Worm (Caenorhabditis elegans) whole organism, young adult: ENCODE measurements around the gene nos-3.

Source experiments
- B0035.1 ChIP-seq: sonication (generic microtip); optimal IDR thresholded peaks from 2 replicates; lab custom pipeline; 2016; ENCODE audit warnings: missing genetic modification characterization, mild to moderate bottlenecking, missing compliant biosample characterization, missing genotype, missing genetic modification reagents
- B0261.1 ChIP-seq: sonication (generic microtip); optimal IDR thresholded peaks from 2 replicates; lab custom pipeline; 2016; ENCODE audit warnings: mild to moderate bottlenecking, missing genetic modification characterization, moderate library complexity, missing compliant biosample characterization
- C06A6.2 ChIP-seq: fragments of 200-800 bp; sonication (Bioruptor generic); conservative IDR thresholded peaks from 2 replicates; pipeline ENCODE4 v1.3.6; 2022; ENCODE audit warnings: missing genetic modification characterization, missing compliant biosample characterization
- C17E4.6 ChIP-seq: fragments of 200-800 bp; sonication (Bioruptor generic); IDR thresholded peaks from 2 replicates; pipeline ENCODE4 v1.3.6; 2022; ENCODE audit warnings: missing genetic modification reagents, missing genetic modification characterization, missing compliant biosample characterization
- F10E7.11 ChIP-seq: sonication (generic microtip); optimal IDR thresholded peaks from 2 replicates; lab custom pipeline; 2017; ENCODE audit warnings: mild to moderate bottlenecking, missing genetic modification characterization, moderate library complexity, missing compliant biosample characterization
- F23B12.7 ChIP-seq: sonication (generic microtip); optimal IDR thresholded peaks from 2 replicates; lab custom pipeline; 2017; ENCODE audit warnings: missing genetic modification characterization, mild to moderate bottlenecking, missing compliant biosample characterization, antibody characterized with exemption, moderate library complexity; ENCODE audit not compliant: insufficient read depth
- F33H1.4 ChIP-seq: fragments of 200-800 bp; sonication (Bioruptor generic); IDR thresholded peaks from 2 replicates; pipeline ENCODE4 v1.3.6; 2022; ENCODE audit warnings: missing genetic modification reagents, missing genetic modification characterization, missing compliant biosample characterization
- F37B4.10 ChIP-seq: fragments of 200-800 bp; sonication (Bioruptor generic); IDR thresholded peaks from 2 replicates; pipeline ENCODE4 v1.3.6; 2022; ENCODE audit warnings: missing genetic modification characterization, missing compliant biosample characterization
- F49E8.2 ChIP-seq: sonication (generic microtip); optimal IDR thresholded peaks from 3 replicates; lab custom pipeline; 2017; ENCODE audit warnings: missing genetic modification characterization, mild to moderate bottlenecking, missing compliant biosample characterization, antibody characterized with exemption, moderate library complexity; ENCODE audit not compliant: insufficient read depth
- F52B5.7 ChIP-seq: sonication (generic microtip); optimal IDR thresholded peaks from 2 replicates; lab custom pipeline; 2016; ENCODE audit warnings: mild to moderate bottlenecking, missing genetic modification characterization, missing compliant biosample characterization
- K11D2.4 ChIP-seq: fragments of 200-800 bp; sonication (Bioruptor generic); IDR thresholded peaks from 2 replicates; pipeline ENCODE4 v1.3.6; 2022; ENCODE audit warnings: missing genetic modification reagents, missing genetic modification characterization, missing compliant biosample characterization
- Y53G8AR.9 ChIP-seq: fragments of 200-800 bp; sonication (Bioruptor generic); conservative IDR thresholded peaks from 2 replicates; pipeline ENCODE4 v1.3.6; 2022; ENCODE audit warnings: missing genetic modification reagents, missing genetic modification characterization, missing compliant biosample characterization
- Y56A3A.18 ChIP-seq: fragments of 200-800 bp; sonication (Bioruptor generic); IDR thresholded peaks from 2 replicates; pipeline ENCODE4 v1.3.6; 2022; ENCODE audit warnings: missing genetic modification reagents, missing genetic modification characterization, missing compliant biosample characterization
- Y67H2A.10 ChIP-seq: fragments of 200-800 bp; sonication (Bioruptor generic); conservative IDR thresholded peaks from 2 replicates; pipeline ENCODE4 v1.3.6; 2022; ENCODE audit warnings: missing genetic modification reagents, missing genetic modification characterization, missing compliant biosample characterization
- ama-1 ChIP-seq, 3 experiments: fragments of 150-350 bp in 1 of 3; sonication (generic microtip) in 2 of 3; optimal IDR thresholded peaks; 2 replicates each; lab custom pipeline; 2014 to 2018; ENCODE audit warnings: missing biosample characterization in 2 of 3, missing genetic modification characterization in 2 of 3, missing genetic modification reagents in 2 of 3
- atf-7 ChIP-seq: sonication (generic microtip); optimal IDR thresholded peaks from 2 replicates; lab custom pipeline; 2017; ENCODE audit warnings: mild to moderate bottlenecking, missing genetic modification characterization, missing compliant biosample characterization
- athp-1 ChIP-seq: sonication (generic microtip); optimal IDR thresholded peaks from 2 replicates; lab custom pipeline; 2017; ENCODE audit warnings: mild to moderate bottlenecking, missing genetic modification characterization, missing compliant biosample characterization
- attf-6 ChIP-seq: fragments of 200-800 bp; sonication (Bioruptor generic); IDR thresholded peaks from 2 replicates; pipeline ENCODE4 v1.3.6; 2022; ENCODE audit warnings: missing genetic modification reagents, missing genetic modification characterization, missing compliant biosample characterization
- cebp-2 ChIP-seq: fragments of 200-800 bp; sonication (Bioruptor generic); IDR thresholded peaks from 2 replicates; pipeline ENCODE4 v1.3.6; 2022; ENCODE audit warnings: missing genetic modification characterization, missing compliant biosample characterization
- ceh-100 ChIP-seq: fragments of 200-800 bp; sonication (Bioruptor generic); IDR thresholded peaks from 2 replicates; pipeline ENCODE4 v1.3.6; 2022; ENCODE audit warnings: missing genetic modification reagents, missing genetic modification characterization, missing compliant biosample characterization
- ceh-27 ChIP-seq: fragments of 200-800 bp; sonication (Bioruptor generic); optimal IDR thresholded peaks from 2 replicates; lab custom pipeline; 2018; ENCODE audit warnings: mild to moderate bottlenecking, missing genetic modification characterization, moderate library complexity, missing compliant biosample characterization
- dpff-1 ChIP-seq: sonication (generic microtip); optimal IDR thresholded peaks from 2 replicates; lab custom pipeline; 2017; ENCODE audit warnings: mild to moderate bottlenecking, missing genetic modification characterization, missing compliant biosample characterization
- dpl-1 ChIP-seq: fragments of 150-350 bp; optimal IDR thresholded peaks from 2 replicates; lab custom pipeline; 2014; ENCODE audit warnings: missing biosample characterization, missing genetic modification reagents, missing genetic modification characterization
- efl-1 ChIP-seq: fragments of 150-350 bp; optimal IDR thresholded peaks from 2 replicates; lab custom pipeline; 2014; ENCODE audit warnings: missing biosample characterization, missing genetic modification reagents, missing genetic modification characterization
- hlh-12 ChIP-seq: sonication (generic microtip); optimal IDR thresholded peaks from 2 replicates; lab custom pipeline; 2016; ENCODE audit warnings: missing genetic modification characterization, missing compliant biosample characterization
- hlh-26 ChIP-seq: fragments of 200-800 bp; sonication (Bioruptor generic); conservative IDR thresholded peaks from 2 replicates; pipeline ENCODE4 v1.3.6; 2022; ENCODE audit warnings: missing genetic modification reagents, missing genetic modification characterization, missing compliant biosample characterization
- lin-35 ChIP-seq, 3 experiments: fragments of 150-350 bp in 2 of 3; sonication (generic microtip) in 1 of 3; optimal IDR thresholded peaks; 2 replicates each; lab custom pipeline; 2014 to 2018; ENCODE audit warnings: missing biosample characterization in 3 of 3, missing genetic modification characterization in 3 of 3, missing genetic modification reagents in 3 of 3
- lin-54 ChIP-seq: fragments of 200-800 bp; sonication (Bioruptor generic); optimal IDR thresholded peaks from 2 replicates; lab custom pipeline; 2018; ENCODE audit warnings: mild to moderate bottlenecking, missing genetic modification characterization, missing compliant biosample characterization
- lsl-1 ChIP-seq: fragments of 200-800 bp; sonication (Bioruptor generic); optimal IDR thresholded peaks from 2 replicates; lab custom pipeline; 2018; ENCODE audit warnings: mild to moderate bottlenecking, missing genetic modification characterization, moderate library complexity, missing compliant biosample characterization
- madf-10 ChIP-seq: sonication (generic microtip); optimal IDR thresholded peaks from 2 replicates; lab custom pipeline; 2016; ENCODE audit warnings: mild to moderate bottlenecking, missing genetic modification characterization, missing compliant biosample characterization
- mcd-1 ChIP-seq: fragments of 200-800 bp; sonication (Bioruptor generic); IDR thresholded peaks from 2 replicates; pipeline ENCODE4 v1.3.6; 2022; ENCODE audit warnings: missing genetic modification reagents, missing genetic modification characterization, missing compliant biosample characterization
- mes-4 ChIP-seq: sonication (generic microtip); optimal IDR thresholded peaks from 2 replicates; lab custom pipeline; 2016; ENCODE audit warnings: missing genotype, missing genetic modification characterization, missing compliant biosample characterization
- mxl-1 ChIP-seq: sonication (generic microtip); optimal IDR thresholded peaks from 2 replicates; lab custom pipeline; 2016; ENCODE audit warnings: missing genetic modification characterization, missing compliant biosample characterization
- nfyb-1 ChIP-seq: fragments of 200-800 bp; sonication (Bioruptor generic); IDR thresholded peaks from 2 replicates; pipeline ENCODE4 v1.3.6; 2022; ENCODE audit warnings: missing genetic modification reagents, missing genetic modification characterization, missing compliant biosample characterization
- nhr-80 ChIP-seq: sonication (generic microtip); optimal IDR thresholded peaks from 2 replicates; lab custom pipeline; 2016; ENCODE audit warnings: missing genetic modification characterization, missing compliant biosample characterization
- repo-1 ChIP-seq: sonication (generic microtip); optimal IDR thresholded peaks from 2 replicates; lab custom pipeline; 2017; ENCODE audit warnings: mild to moderate bottlenecking, missing genetic modification characterization, missing compliant biosample characterization
- snpc-1.3 ChIP-seq: sonication (generic microtip); optimal IDR thresholded peaks from 2 replicates; lab custom pipeline; 2017; ENCODE audit warnings: missing genetic modification characterization, mild to moderate bottlenecking, missing compliant biosample characterization, antibody characterized with exemption, moderate library complexity, missing genotype, missing genetic modification reagents; ENCODE audit not compliant: insufficient read depth
- snpc-4 ChIP-seq, 5 experiments: fragments of 150-350 bp in 1 of 5; sonication (generic microtip) in 4 of 5; optimal IDR thresholded peaks; 2 replicates each; lab custom pipeline; 2014 to 2018; ENCODE audit warnings: missing genetic modification characterization in 5 of 5, missing biosample characterization in 3 of 5, antibody characterized with exemption in 2 of 5, mild to moderate bottlenecking in 2 of 5, missing compliant biosample characterization in 2 of 5, missing genotype in 2 of 5, moderate library complexity in 2 of 5, missing genetic modification reagents in 1 of 5
- xnd-1 ChIP-seq: sonication (generic microtip); optimal IDR thresholded peaks from 2 replicates; lab custom pipeline; 2016; ENCODE audit warnings: missing genotype, missing genetic modification reagents, missing genetic modification characterization, missing compliant biosample characterization
- zfh-2 ChIP-seq: fragments of 200-800 bp; sonication (Bioruptor generic); conservative IDR thresholded peaks from 2 replicates; pipeline ENCODE4 v1.3.6; 2022; ENCODE audit warnings: missing genetic modification reagents, missing genetic modification characterization, missing compliant biosample characterization
- ztf-25 ChIP-seq: fragments of 200-800 bp; sonication (Bioruptor generic); IDR thresholded peaks from 2 replicates; pipeline ENCODE4 v1.3.6; 2022; ENCODE audit warnings: missing genetic modification reagents, missing genetic modification characterization, missing compliant biosample characterization
- ztf-28 ChIP-seq: fragments of 200-800 bp; sonication (Bioruptor generic); IDR thresholded peaks from 2 replicates; pipeline ENCODE4 v1.3.6; 2022; ENCODE audit warnings: missing genetic modification reagents, missing genetic modification characterization, missing compliant biosample characterization

nos-3 gene

DNA sequence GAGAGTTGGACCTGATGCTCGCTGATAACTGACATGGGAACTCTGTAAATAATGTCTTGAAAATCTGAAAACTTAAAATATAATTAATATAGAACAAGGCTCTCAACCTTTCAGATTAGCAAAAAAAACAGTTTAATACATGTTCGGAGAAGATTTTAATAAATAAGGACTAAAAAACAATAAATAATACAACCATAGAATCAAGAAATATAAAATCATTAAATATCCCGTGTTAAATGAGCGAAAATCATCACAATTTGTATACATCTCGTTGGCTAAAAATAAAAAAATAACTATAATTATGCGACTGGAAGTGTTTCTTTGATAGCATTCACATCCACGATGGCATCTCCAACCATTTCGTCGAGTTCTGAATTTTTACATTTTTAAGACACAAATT is 41.4 kb upstream of the nos-3 start, which contains the start of gene Y53C12A.10:
Gene Y53C12A.10 (minus strand): TSS at position 101 of the 400 bp plus-strand sequence.
- TF ChIP-seq ama-1 (optimal IDR thresholded peaks at IDR 0.05; lab: Kevin White, UChicago) (no peak), ama-1 (GFP tag; optimal IDR thresholded peaks at IDR 0.05; lab: Kevin White, UChicago) (peak in 1 of 2 experiments; percentile 10), B0261.1 (tag; lab: Kevin White, UChicago) (no peak)

DNA sequence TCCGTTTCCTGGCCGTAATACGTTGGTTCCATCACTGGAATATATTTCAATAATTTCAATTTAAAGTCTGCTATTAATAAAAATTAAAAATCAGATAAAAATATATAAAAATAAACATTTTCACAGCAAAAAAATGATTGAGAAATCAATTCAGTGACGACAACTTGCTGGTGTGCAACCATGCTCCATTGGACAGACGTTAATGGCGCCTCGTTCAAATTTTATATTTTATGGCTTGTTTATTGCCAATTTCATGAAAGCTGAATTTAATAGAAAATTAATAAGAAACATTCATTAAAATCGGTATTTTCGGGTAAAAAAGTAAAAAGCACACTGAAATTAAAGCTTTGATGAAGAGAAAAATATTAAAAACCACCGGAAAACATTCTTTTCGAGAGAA is 39.9 kb upstream of the nos-3 start, which contains the start of gene Y53C12A.3:
Gene Y53C12A.3 (minus strand): TSS at position 34 of the 400 bp plus-strand sequence.
- no peak for TF ChIP-seq zfh-2 (GFP tag; lab: Robert Waterston, UW)
- TF ChIP-seq F10E7.11, result no peak
- TF ChIP-seq lin-35 (GFP tag; optimal IDR thresholded peaks at IDR 0.05; lab: Kevin White, UChicago), result peak in 1 of 3 experiments; percentile 72
- TF ChIP-seq mcd-1, result peak; percentile 78
- peak; percentile 79 for TF ChIP-seq lin-54
- TF ChIP-seq F33H1.4, result no peak
- TF ChIP-seq F23B12.7, result peak; percentile 32
- peak; percentile 8 for TF ChIP-seq dpl-1 (GFP tag; lab: Kevin White, UChicago)
- TF ChIP-seq efl-1 (GFP tag; lab: Kevin White, UChicago), result peak; percentile 43

DNA sequence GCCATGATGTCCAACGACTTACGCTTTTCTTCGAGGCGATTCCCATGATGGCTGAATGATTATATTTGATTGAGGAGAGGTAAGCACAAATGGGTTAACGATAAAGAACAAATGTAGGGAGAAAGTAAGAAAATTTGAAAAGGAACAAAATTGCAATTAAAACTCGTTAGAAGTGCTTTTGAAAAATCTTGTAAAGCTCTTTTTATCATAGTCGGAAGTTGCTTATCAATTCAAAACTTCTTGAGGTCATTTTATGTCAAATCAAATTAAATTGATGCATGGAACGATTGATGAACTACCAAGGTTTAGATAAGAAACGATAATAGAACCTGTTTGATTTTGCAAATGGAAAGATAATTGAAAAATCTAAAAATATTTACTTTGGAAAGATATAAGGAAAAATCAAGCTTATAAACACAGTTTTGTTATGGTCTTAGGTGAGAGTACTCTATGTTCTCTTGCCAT is 37.2 kb upstream of the nos-3 start, which contains the start of gene glt-5:
Gene glt-5 (minus strand): TSS at position 51 of the 465 bp plus-strand sequence.
- TF ChIP-seq attf-6, result no peak
- no peak for TF ChIP-seq K11D2.4 (GFP tag; lab: Robert Waterston, UW)
- no peak for TF ChIP-seq ceh-27 (GFP tag; lab: Kevin White, UChicago)
- TF ChIP-seq hlh-26 (GFP tag; lab: Robert Waterston, UW), result no peak
- no peak for TF ChIP-seq ceh-100 (GFP tag; lab: Robert Waterston, UW)
- TF ChIP-seq C06A6.2 (GFP tag; lab: Robert Waterston, UW), result no peak
- no peak for TF ChIP-seq nfyb-1 (GFP tag; lab: Robert Waterston, UW)
- no peak for TF ChIP-seq xnd-1 (tag; lab: Kevin White, UChicago)
- TF ChIP-seq hlh-12, result no peak
- no peak for TF ChIP-seq F49E8.2 (tag; lab: Kevin White, UChicago)
- no peak for TF ChIP-seq C17E4.6 (GFP tag; lab: Robert Waterston, UW)
- no peak for TF ChIP-seq lin-54
- TF ChIP-seq F10E7.11, result no peak
- TF ChIP-seq snpc-1.3, result no peak
- no peak for TF ChIP-seq lsl-1 (GFP tag; lab: Kevin White, UChicago)
- TF ChIP-seq Y56A3A.18 (GFP tag; lab: Robert Waterston, UW), result no peak
- no peak for TF ChIP-seq zfh-2 (GFP tag; lab: Robert Waterston, UW)

DNA sequence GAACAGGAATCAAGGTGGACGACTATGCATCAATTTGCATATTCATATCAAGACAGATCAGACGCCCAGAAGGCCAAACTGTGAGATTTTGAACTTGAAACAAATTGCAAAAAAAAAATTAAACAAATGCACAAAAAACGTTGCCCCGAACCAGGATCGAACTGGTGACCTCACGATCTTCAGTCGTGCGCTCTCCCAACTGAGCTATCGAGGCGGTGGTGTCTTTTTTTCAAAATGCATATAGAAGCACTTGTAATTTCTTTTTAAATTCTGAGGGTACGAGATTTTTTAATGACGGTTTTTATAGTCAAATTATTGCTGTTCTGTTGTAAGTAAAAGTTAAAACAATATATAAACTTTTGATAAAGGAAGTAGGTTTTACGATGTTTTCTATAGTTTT is 33.0 kb upstream of the nos-3 start:
- TF ChIP-seq Y53G8AR.9 (GFP tag; lab: Robert Waterston, UW) (no peak), dpl-1 (GFP tag; lab: Kevin White, UChicago) (peak; percentile 13), nhr-80 (tag; lab: Kevin White, UChicago) (peak; percentile 4), B0035.1 (tag; lab: Kevin White, UChicago) (no peak), snpc-1.3 (peak; percentile 33), zfh-2 (GFP tag; lab: Robert Waterston, UW) (no peak), ztf-25 (peak; percentile 71; the same call in 1 of the 2 replicates), C06A6.2 (GFP tag; lab: Robert Waterston, UW) (no peak), mes-4 (tag; lab: Kevin White, UChicago) (no peak), F37B4.10 (no peak), athp-1 (tag; lab: Kevin White, UChicago) (peak; percentile 25), dpff-1 (tag; lab: Kevin White, UChicago) (no peak), snpc-4 (GFP tag; optimal IDR thresholded peaks at IDR 0.05; lab: Kevin White, UChicago) (peak; percentile 7), snpc-4 (tag; optimal IDR thresholded peaks at IDR 0.05; lab: Kevin White, UChicago) (peak in 2 of 4 experiments; percentile 19 to 46), mxl-1 (tag; lab: Kevin White, UChicago) (no peak), cebp-2 (GFP tag; lab: Robert Waterston, UW) (no peak), F52B5.7 (tag; lab: Kevin White, UChicago) (no peak), F33H1.4 (peak; percentile 20; the same call in 1 of the 2 replicates), Y67H2A.10 (GFP tag; lab: Robert Waterston, UW) (no peak), repo-1 (tag; lab: Kevin White, UChicago) (no peak), ztf-28 (GFP tag; lab: Robert Waterston, UW) (0 out of 2 replicates have a peak, but pooled peaks have one; percentile 25), atf-7 (no peak), madf-10 (tag; lab: Kevin White, UChicago) (no peak), mcd-1 (no peak), lsl-1 (GFP tag; lab: Kevin White, UChicago) (peak; percentile 23)
